Fruit fly (Drosophila melanogaster) whole organism, embryonic: ENCODE data around the gene Grip91.

Source experiments
- Blimp-1 ChIP-seq: fragments of 200-800 bp; sonication (Bioruptor generic); optimal IDR thresholded peaks from 3 replicates; lab custom pipeline; 2018; ENCODE audit warnings: missing biosample characterization, missing genetic modification characterization, mild to moderate bottlenecking, moderate library complexity, missing genetic modification reagents
- CG10565 ChIP-seq: fragments of 200-800 bp; sonication (Bioruptor generic); optimal IDR thresholded peaks from 3 replicates; lab custom pipeline; 2016; ENCODE audit warnings: missing biosample characterization, mild to moderate bottlenecking, missing genetic modification characterization
- CG15269 ChIP-seq: fragments of 200-800 bp; sonication (Bioruptor generic); optimal IDR thresholded peaks from 2 replicates; lab custom pipeline; 2018; ENCODE audit warnings: missing biosample characterization, mild to moderate bottlenecking, missing genetic modification characterization, moderate library complexity
- CG15696 ChIP-seq: fragments of 200-800 bp; sonication (Bioruptor generic); optimal IDR thresholded peaks from 2 replicates; lab custom pipeline; 2019; ENCODE audit warnings: missing biosample characterization, mild to moderate bottlenecking, missing genetic modification characterization, moderate library complexity
- CG32532 ChIP-seq: fragments of 200-800 bp; sonication (Bioruptor generic); IDR thresholded peaks from 2 replicates; pipeline ENCODE4 v1.3.6; 2022; ENCODE audit warnings: missing biosample characterization, missing genetic modification characterization
- CG8765 ChIP-seq: fragments of 200-800 bp; sonication (Bioruptor generic); IDR thresholded peaks from 2 replicates; pipeline ENCODE4 v1.3.6; 2022; ENCODE audit warnings: missing biosample characterization, missing genetic modification characterization
- Mes4 ChIP-seq: fragments of 200-800 bp; sonication (Bioruptor generic); optimal IDR thresholded peaks from 2 replicates; lab custom pipeline; 2016; ENCODE audit warnings: missing biosample characterization, missing genetic modification characterization
- Vsx1 ChIP-seq: fragments of 200-800 bp; sonication (Bioruptor generic); optimal IDR thresholded peaks from 2 replicates; lab custom pipeline; 2017; ENCODE audit warnings: missing biosample characterization, mild to moderate bottlenecking, missing genetic modification characterization, missing genetic modification reagents
- bsh ChIP-seq, 2 experiments: fragments of 200-800 bp; sonication (Bioruptor generic); optimal IDR thresholded peaks; 2 replicates each; lab custom pipeline; 2017 to 2018; ENCODE audit warnings: mild to moderate bottlenecking in 2 of 2, missing biosample characterization in 2 of 2, missing genetic modification characterization in 2 of 2, moderate library complexity in 1 of 2
- ci ChIP-seq: fragments of 200-800 bp; sonication (Bioruptor generic); IDR thresholded peaks from 3 replicates; pipeline ENCODE4 v1.3.6; 2022; ENCODE audit warnings: missing biosample characterization, missing genetic modification characterization
- crp ChIP-seq, 2 experiments: fragments of 200-800 bp; sonication (Bioruptor generic); optimal IDR thresholded peaks; 2 replicates in 1 of 2; 3 replicates in 1 of 2; lab custom pipeline; 2017; ENCODE audit warnings: missing biosample characterization in 2 of 2, missing genetic modification characterization in 2 of 2, mild to moderate bottlenecking in 1 of 2, moderate library complexity in 1 of 2
- ham ChIP-seq: fragments of 200-800 bp; sonication (Bioruptor generic); IDR thresholded peaks from 2 replicates; pipeline ENCODE4 v1.3.6; 2022; ENCODE audit warnings: missing biosample characterization, missing genetic modification characterization
- row ChIP-seq: fragments of 200-800 bp; sonication (Bioruptor generic); IDR thresholded peaks from 3 replicates; pipeline ENCODE4 v1.3.6; 2022; ENCODE audit warnings: missing biosample characterization, missing genetic modification characterization
- usp ChIP-seq: fragments of >200 bp; optimal IDR thresholded peaks from 2 replicates; lab custom pipeline; 2017; ENCODE audit warnings: missing biosample characterization, missing genetic modification characterization

dm6 chrX:13752543-13753046 lies 8.1 kb upstream of the Grip91 start:
- no peak for TF ChIP-seq Blimp-1 (GFP tag; lab: Kevin White, UChicago)
- TF ChIP-seq usp (GFP tag; lab: Kevin White, UChicago): no peak
- no peak for TF ChIP-seq crp (GFP tag; optimal IDR thresholded peaks at IDR 0.05; lab: Kevin White, UChicago)
- no peak for TF ChIP-seq bsh (GFP tag; optimal IDR thresholded peaks at IDR 0.05; lab: Kevin White, UChicago)
- TF ChIP-seq ham (GFP tag; lab: Robert Waterston, UW): no peak
- TF ChIP-seq Mes4 (GFP tag; lab: Kevin White, UChicago): no peak
- TF ChIP-seq ci (GFP tag; lab: Robert Waterston, UW): no peak
- TF ChIP-seq CG32532 (GFP tag; lab: Robert Waterston, UW): peak; percentile 25; the same call in 1 of the 2 replicates
- no peak for TF ChIP-seq Vsx1 (GFP tag; lab: Kevin White, UChicago)
- TF ChIP-seq CG15696 (tag; lab: Kevin White, UChicago): no peak
- TF ChIP-seq row (GFP tag; lab: Robert Waterston, UW): 0 out of 3 replicates have a peak, but pooled peaks have one; percentile 18
- TF ChIP-seq CG8765 (GFP tag; lab: Robert Waterston, UW): no peak
- no peak for TF ChIP-seq CG15269 (tag; lab: Kevin White, UChicago)
- no peak for TF ChIP-seq CG10565 (GFP tag; lab: Kevin White, UChicago)
